Fruit fly (Drosophila melanogaster): Measurements from ENCODE around the gene mRpL37.

mRpL37 gene

dm6 chr3R:10778151-10778550 is 5.7 kb downstream of the mRpL37 start:
- TF ChIP-seq CG8478 (optimal IDR thresholded peaks at IDR 0.05) (no peak), psq (optimal IDR thresholded peaks at IDR 0.05) (no peak), usp (GFP tag; optimal IDR thresholded peaks at IDR 0.05) (no peak), Dll (optimal IDR thresholded peaks at IDR 0.05) (no peak)

- TF ChIP-seq usp (GFP tag; optimal IDR thresholded peaks at IDR 0.05) (no peak), pan (optimal IDR thresholded peaks at IDR 0.05) (no peak), Dll (optimal IDR thresholded peaks at IDR 0.05) (no peak), EcR (GFP tag; optimal IDR thresholded peaks at IDR 0.05) (no peak), psq (optimal IDR thresholded peaks at IDR 0.05) (no peak), CG8478 (optimal IDR thresholded peaks at IDR 0.05) (no peak)
Measured at dm6 chr3R:10777274-10777673, 6.6 kb downstream of the mRpL37 start, which contains the start of the genes CG45076, CG45078 and fau. TSS of gene CG45076 (minus strand) at chr3R:10777374. TSS of gene CG45078 (minus strand) at chr3R:10777374. TSS of gene fau (minus strand) at chr3R:10777374.

- TF ChIP-seq usp (GFP tag; optimal IDR thresholded peaks at IDR 0.05) = no peak
- TF ChIP-seq CG8478 (optimal IDR thresholded peaks at IDR 0.05) = no peak
- no peak for TF ChIP-seq Dll (optimal IDR thresholded peaks at IDR 0.05)
- TF ChIP-seq EcR (GFP tag; optimal IDR thresholded peaks at IDR 0.05) = no peak
- TF ChIP-seq pan (optimal IDR thresholded peaks at IDR 0.05) = no peak
- no peak for TF ChIP-seq psq (optimal IDR thresholded peaks at IDR 0.05)
Measured at dm6 chr3R:10776047-10776659, 7.7 kb downstream of the mRpL37 start.

dm6 chr3R:10775246-10775645 is 8.6 kb downstream of the mRpL37 start:
- no peak for TF ChIP-seq CG8478 (optimal IDR thresholded peaks at IDR 0.05)
- TF ChIP-seq EcR (GFP tag; optimal IDR thresholded peaks at IDR 0.05) = no peak
- TF ChIP-seq usp (GFP tag; optimal IDR thresholded peaks at IDR 0.05) = no peak
- TF ChIP-seq Dll (optimal IDR thresholded peaks at IDR 0.05) = no peak
- TF ChIP-seq pan (optimal IDR thresholded peaks at IDR 0.05) = no peak
- no peak for TF ChIP-seq psq (optimal IDR thresholded peaks at IDR 0.05)

dm6 chr3R:10767526-10767925 is 16.4 kb downstream of the mRpL37 start, which contains the start of gene TfIIFbeta:
TSS of gene TfIIFbeta (minus strand) at chr3R:10767804.
- no peak for TF ChIP-seq Dll (optimal IDR thresholded peaks at IDR 0.05)
- no peak for TF ChIP-seq psq (optimal IDR thresholded peaks at IDR 0.05)
- no peak for TF ChIP-seq CG8478 (optimal IDR thresholded peaks at IDR 0.05)
- TF ChIP-seq pan (optimal IDR thresholded peaks at IDR 0.05) = no peak
- no peak for TF ChIP-seq usp (GFP tag; optimal IDR thresholded peaks at IDR 0.05)
- no peak for TF ChIP-seq EcR (GFP tag; optimal IDR thresholded peaks at IDR 0.05)

- TF ChIP-seq psq (optimal IDR thresholded peaks at IDR 0.05) (no peak), Dll (optimal IDR thresholded peaks at IDR 0.05) (no peak), EcR (GFP tag; optimal IDR thresholded peaks at IDR 0.05) (no peak), usp (GFP tag; optimal IDR thresholded peaks at IDR 0.05) (no peak), pan (optimal IDR thresholded peaks at IDR 0.05) (no peak), CG8478 (optimal IDR thresholded peaks at IDR 0.05) (no peak)
Measured at dm6 chr3R:10761980-10762379, 21.9 kb downstream of the mRpL37 start.

- TF ChIP-seq EcR (GFP tag; optimal IDR thresholded peaks at IDR 0.05) (no peak), Dll (optimal IDR thresholded peaks at IDR 0.05) (no peak), psq (optimal IDR thresholded peaks at IDR 0.05) (peak; percentile 6), CG8478 (optimal IDR thresholded peaks at IDR 0.05) (no peak)
Measured at dm6 chr3R:10760966-10761855, 22.7 kb downstream of the mRpL37 start, which contains the start of the genes MED7 and Cap-H2. TSS of gene MED7 (minus strand) at chr3R:10761032. TSS of gene Cap-H2 (plus strand) at chr3R:10761310.

dm6 chr3R:10759348-10759847 is 24.5 kb downstream of the mRpL37 start, which contains the start of gene CG31272:
TSS of gene CG31272 (minus strand) at chr3R:10759398.
- TF ChIP-seq CG8478 (optimal IDR thresholded peaks at IDR 0.05) = no peak
- no peak for TF ChIP-seq usp (GFP tag; optimal IDR thresholded peaks at IDR 0.05)
- TF ChIP-seq pan (optimal IDR thresholded peaks at IDR 0.05) = no peak
- TF ChIP-seq psq (optimal IDR thresholded peaks at IDR 0.05) = no peak
- no peak for TF ChIP-seq Dll (optimal IDR thresholded peaks at IDR 0.05)
- TF ChIP-seq EcR (GFP tag; optimal IDR thresholded peaks at IDR 0.05) = no peak

- TF ChIP-seq pan (optimal IDR thresholded peaks at IDR 0.05) = no peak
- no peak for TF ChIP-seq psq (optimal IDR thresholded peaks at IDR 0.05)
- no peak for TF ChIP-seq CG8478 (optimal IDR thresholded peaks at IDR 0.05)
- no peak for TF ChIP-seq usp (GFP tag; optimal IDR thresholded peaks at IDR 0.05)
- TF ChIP-seq Dll (optimal IDR thresholded peaks at IDR 0.05) = no peak
- no peak for TF ChIP-seq EcR (GFP tag; optimal IDR thresholded peaks at IDR 0.05)
Measured at dm6 chr3R:10755534-10755933, 28.4 kb downstream of the mRpL37 start, which contains the start of gene CG14691. TSS of gene CG14691 (minus strand) at chr3R:10755634.

dm6 chr3R:10751061-10751460 is 32.8 kb downstream of the mRpL37 start, which contains the start of gene TkR86C:
TSS of gene TkR86C (minus strand) at chr3R:10751228.
- TF ChIP-seq psq (optimal IDR thresholded peaks at IDR 0.05) (no peak), usp (GFP tag; optimal IDR thresholded peaks at IDR 0.05) (no peak), Dll (optimal IDR thresholded peaks at IDR 0.05) (no peak), CG8478 (optimal IDR thresholded peaks at IDR 0.05) (no peak), pan (optimal IDR thresholded peaks at IDR 0.05) (no peak), EcR (GFP tag; optimal IDR thresholded peaks at IDR 0.05) (no peak)

dm6 chr3R:10747650-10748049 is 36.2 kb downstream of the mRpL37 start:
- TF ChIP-seq EcR (GFP tag; optimal IDR thresholded peaks at IDR 0.05) (no peak), Dll (optimal IDR thresholded peaks at IDR 0.05) (no peak)

dm6 chr3R:10735857-10736256 is 48.0 kb downstream of the mRpL37 start, which contains the start of gene tomboy20:
TSS of gene tomboy20 (minus strand) at chr3R:10735957.
- TF ChIP-seq EcR (GFP tag; optimal IDR thresholded peaks at IDR 0.05) (no peak), Dll (optimal IDR thresholded peaks at IDR 0.05) (no peak), usp (GFP tag; optimal IDR thresholded peaks at IDR 0.05) (no peak), pan (optimal IDR thresholded peaks at IDR 0.05) (no peak), CG8478 (optimal IDR thresholded peaks at IDR 0.05) (no peak), psq (optimal IDR thresholded peaks at IDR 0.05) (no peak)

Data from whole organism.